Worm (Caenorhabditis elegans) whole organism, L1 larva: ENCODE data around the gene srbc-21.

Experiments used
- C04F5.9 ChIP-seq: sonication (generic microtip); optimal IDR thresholded peaks from 2 replicates; lab custom pipeline; 2016; ENCODE audit warnings: missing genetic modification characterization, missing compliant biosample characterization
- ceh-63 ChIP-seq: fragments of 200-800 bp; sonication (Bioruptor generic); optimal IDR thresholded peaks from 2 replicates; lab custom pipeline; 2018; ENCODE audit warnings: mild to moderate bottlenecking, missing genetic modification characterization, missing compliant biosample characterization
- ceh-82 ChIP-seq, 3 experiments: fragments of 150-350 bp in 1 of 3; sonication (generic microtip) in 2 of 3; optimal IDR thresholded peaks; 2 replicates each; lab custom pipeline; 2014 to 2017; ENCODE audit warnings: missing biosample characterization in 3 of 3, missing genetic modification characterization in 3 of 3
- ces-1 ChIP-seq: fragments of 150-350 bp; optimal IDR thresholded peaks from 2 replicates; lab custom pipeline; 2014; ENCODE audit warnings: missing biosample characterization, missing genetic modification reagents, missing genetic modification characterization
- efl-1 ChIP-seq, 4 experiments: fragments of 150-350 bp; optimal IDR thresholded peaks in 3 of 4; peaks in 1 of 4; 1 replicate in 1 of 4; 2 replicates in 3 of 4; lab custom pipeline; 2014; ENCODE audit warnings: missing biosample characterization in 2 of 4, missing genetic modification characterization in 2 of 4, missing genetic modification reagents in 2 of 4
- efl-3 ChIP-seq: fragments of 200-800 bp; sonication (Bioruptor generic); optimal IDR thresholded peaks from 2 replicates; lab custom pipeline; 2018; ENCODE audit warnings: mild to moderate bottlenecking, missing genetic modification characterization, missing compliant biosample characterization
- fkh-4 ChIP-seq: sonication (generic microtip); optimal IDR thresholded peaks from 2 replicates; lab custom pipeline; 2016; ENCODE audit warnings: missing compliant biosample characterization, missing genetic modification characterization, borderline replicate concordance
- fkh-8 ChIP-seq: sonication (generic microtip); optimal IDR thresholded peaks from 2 replicates; lab custom pipeline; 2016; ENCODE audit warnings: mild to moderate bottlenecking, missing genetic modification characterization, missing compliant biosample characterization
- fos-1 ChIP-seq: fragments of 150-350 bp; optimal IDR thresholded peaks from 2 replicates; lab custom pipeline; 2014; ENCODE audit warnings: missing biosample characterization, missing genetic modification characterization
- grh-1 ChIP-seq: fragments of 200-800 bp; sonication (Bioruptor generic); IDR thresholded peaks from 2 replicates; pipeline ENCODE4 v1.3.6; 2022; ENCODE audit warnings: missing genetic modification reagents, missing genetic modification characterization, missing compliant biosample characterization
- hlh-4 ChIP-seq: sonication (generic microtip); optimal IDR thresholded peaks from 2 replicates; lab custom pipeline; 2016; ENCODE audit warnings: mild to moderate bottlenecking, missing genetic modification characterization, missing compliant biosample characterization
- isw-1 ChIP-seq: fragments of 200-800 bp; sonication (Bioruptor generic); IDR thresholded peaks from 2 replicates; pipeline ENCODE4 v1.3.6; 2022; ENCODE audit warnings: missing genetic modification characterization, missing compliant biosample characterization
- lin-13 ChIP-seq: fragments of 150-350 bp; optimal IDR thresholded peaks from 2 replicates; lab custom pipeline; 2014; ENCODE audit warnings: missing biosample characterization, missing genetic modification reagents, missing genetic modification characterization
- mdl-1 ChIP-seq, 2 experiments: fragments of 150-350 bp; optimal IDR thresholded peaks; 2 replicates each; lab custom pipeline; 2014 to 2017; ENCODE audit warnings: missing biosample characterization in 2 of 2, missing genetic modification characterization in 2 of 2, inconsistent platforms in 1 of 2
- mef-2 ChIP-seq: fragments of 150-350 bp; optimal IDR thresholded peaks from 2 replicates; lab custom pipeline; 2014; ENCODE audit warnings: missing biosample characterization, missing genetic modification characterization
- nhr-11 ChIP-seq: fragments of 150-350 bp; optimal IDR thresholded peaks from 2 replicates; lab custom pipeline; 2014; ENCODE audit warnings: missing biosample characterization, missing genetic modification characterization
- nhr-12 ChIP-seq: sonication (generic microtip); optimal IDR thresholded peaks from 2 replicates; lab custom pipeline; 2017; ENCODE audit warnings: missing biosample characterization, missing genetic modification characterization
- nhr-19 ChIP-seq: fragments of 200-800 bp; sonication (Bioruptor generic); conservative IDR thresholded peaks from 2 replicates; pipeline ENCODE4 v1.3.6; 2022; ENCODE audit warnings: missing genetic modification characterization, missing compliant biosample characterization
- nhr-20 ChIP-seq: sonication (generic microtip); optimal IDR thresholded peaks from 2 replicates; lab custom pipeline; 2016; ENCODE audit warnings: mild to moderate bottlenecking, missing genetic modification characterization, missing compliant biosample characterization
- nhr-237 ChIP-seq: fragments of 150-350 bp; optimal IDR thresholded peaks from 2 replicates; lab custom pipeline; 2014; ENCODE audit warnings: missing biosample characterization, missing genetic modification characterization
- nhr-71 ChIP-seq: sonication (generic microtip); optimal IDR thresholded peaks from 2 replicates; lab custom pipeline; 2016; ENCODE audit warnings: mild to moderate bottlenecking, missing genetic modification characterization, moderate library complexity, missing compliant biosample characterization
- pag-3 ChIP-seq: sonication (generic microtip); optimal IDR thresholded peaks from 2 replicates; lab custom pipeline; 2017; ENCODE audit warnings: missing genetic modification characterization, mild to moderate bottlenecking, missing compliant biosample characterization, antibody characterized with exemption, borderline replicate concordance; ENCODE audit not compliant: insufficient read depth
- pax-3 ChIP-seq: fragments of 200-800 bp; sonication (Bioruptor generic); optimal IDR thresholded peaks from 2 replicates; lab custom pipeline; 2018; ENCODE audit warnings: mild to moderate bottlenecking, missing genetic modification characterization, moderate library complexity, missing compliant biosample characterization
- rnt-1 ChIP-seq: sonication (generic microtip); optimal IDR thresholded peaks from 2 replicates; lab custom pipeline; 2016; ENCODE audit warnings: mild to moderate bottlenecking, missing genetic modification characterization, moderate library complexity, missing compliant biosample characterization
- snpc-4 ChIP-seq: fragments of 150-350 bp; optimal IDR thresholded peaks from 2 replicates; lab custom pipeline; 2014; ENCODE audit warnings: missing biosample characterization, missing genetic modification characterization
- sptf-1 ChIP-seq: fragments of 150-350 bp; optimal IDR thresholded peaks from 2 replicates; lab custom pipeline; 2014; ENCODE audit warnings: missing biosample characterization, missing genetic modification characterization
- tbx-2 ChIP-seq: sonication (generic microtip); optimal IDR thresholded peaks from 2 replicates; lab custom pipeline; 2016; ENCODE audit warnings: missing genetic modification characterization, missing compliant biosample characterization
- unc-130 ChIP-seq: fragments of 150-350 bp; optimal IDR thresholded peaks from 2 replicates; lab custom pipeline; 2017; ENCODE audit warnings: missing biosample characterization, missing genetic modification characterization, inconsistent platforms
- unc-30 ChIP-seq: sonication (generic microtip); optimal IDR thresholded peaks from 2 replicates; lab custom pipeline; 2017; ENCODE audit warnings: missing biosample characterization, missing genetic modification characterization
- unc-62 ChIP-seq: fragments of 150-350 bp; optimal IDR thresholded peaks from 2 replicates; lab custom pipeline; 2014; ENCODE audit warnings: missing biosample characterization, missing genetic modification reagents, missing genetic modification characterization
- unc-86 ChIP-seq: sonication (generic microtip); optimal IDR thresholded peaks from 2 replicates; lab custom pipeline; 2016; ENCODE audit warnings: missing genetic modification characterization, missing compliant biosample characterization
- unc-98 ChIP-seq: fragments of 200-800 bp; sonication (Bioruptor generic); IDR thresholded peaks from 2 replicates; pipeline ENCODE4 v1.3.6; 2022; ENCODE audit warnings: missing genetic modification characterization, missing compliant biosample characterization
- zip-4 ChIP-seq: fragments of 200-800 bp; sonication (Bioruptor generic); optimal IDR thresholded peaks from 2 replicates; lab custom pipeline; 2018; ENCODE audit warnings: mild to moderate bottlenecking, missing genetic modification characterization, moderate library complexity, missing compliant biosample characterization
- ztf-11 ChIP-seq, 2 experiments: sonication (generic microtip); optimal IDR thresholded peaks; 2 replicates each; lab custom pipeline; 2016 to 2017; ENCODE audit warnings: missing genetic modification characterization in 2 of 2, missing biosample characterization in 1 of 2, missing compliant biosample characterization in 1 of 2

Gene srbc-21

DNA sequence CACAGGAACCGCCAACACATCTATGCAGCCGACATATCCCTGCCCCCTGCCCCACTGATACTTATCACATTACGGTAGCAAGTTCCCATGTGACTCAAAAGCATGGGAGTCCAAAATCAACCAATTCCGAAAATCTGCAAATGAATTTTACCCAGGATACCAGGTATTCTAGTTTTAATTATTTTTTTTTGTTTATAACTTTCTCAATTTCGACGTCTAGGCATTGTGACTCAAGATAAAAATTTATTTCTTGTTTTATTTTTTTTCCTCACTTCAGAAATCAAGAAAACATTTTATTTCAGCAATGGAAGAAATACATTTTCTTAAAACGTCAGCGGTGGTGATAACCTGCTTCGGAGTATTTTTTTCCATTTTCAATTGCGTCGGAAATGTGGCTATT is 3.9 kb upstream of the srbc-21 start, which contains the start of gene srbc-24:
Gene srbc-24 (plus strand): TSS at position 301 of the 400 bp plus-strand sequence.
- TF ChIP-seq grh-1 (GFP tag; lab: Robert Waterston, UW) (no peak), snpc-4 (no peak), mef-2 (tag; lab: Kevin White, UChicago) (no peak), nhr-71 (tag; lab: Kevin White, UChicago) (no peak), nhr-237 (no peak)

DNA sequence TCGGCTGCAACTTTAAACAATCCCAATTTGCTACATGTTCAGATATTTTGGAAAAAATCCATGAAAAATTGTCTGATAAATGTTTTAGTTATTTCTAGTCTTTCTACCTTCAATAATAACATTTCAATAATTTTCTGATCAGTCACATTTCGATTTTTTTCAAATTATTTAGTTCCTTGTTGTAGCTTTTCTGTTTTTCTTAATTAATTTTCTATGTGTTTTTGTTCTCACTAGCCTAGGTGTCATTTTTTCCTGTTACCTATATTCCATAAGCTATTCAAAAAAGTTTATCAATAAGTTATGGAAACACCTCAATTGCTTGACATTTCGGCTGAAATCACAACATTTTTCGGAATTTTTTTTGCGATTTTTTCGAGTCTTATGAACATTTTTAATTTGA is 2.1 kb upstream of the srbc-21 start, which contains the start of gene srbc-23:
Gene srbc-23 (plus strand): TSS at position 301 of the 400 bp plus-strand sequence.
- TF ChIP-seq fkh-4 (tag; lab: Kevin White, UChicago) (no peak), nhr-19 (GFP tag; lab: Robert Waterston, UW) (no peak), mdl-1 (tag; optimal IDR thresholded peaks at IDR 0.05; lab: Kevin White, UChicago) (no peak), sptf-1 (tag; lab: Kevin White, UChicago) (no peak), unc-130 (tag; lab: Kevin White, UChicago) (no peak), zip-4 (GFP tag; lab: Kevin White, UChicago) (no peak), efl-3 (GFP tag; lab: Kevin White, UChicago) (no peak), grh-1 (GFP tag; lab: Robert Waterston, UW) (no peak), efl-1 (optimal IDR thresholded peaks at IDR 0.05; lab: Kevin White, UChicago) (no peak), efl-1 (GFP tag; optimal IDR thresholded peaks at IDR 0.05 in 1 of 2; lab: Kevin White, UChicago) (no peak), fkh-8 (tag; lab: Kevin White, UChicago) (no peak), tbx-2 (tag; lab: Kevin White, UChicago) (no peak)
- TF ChIP-seq, all 84 proteins: peak for 0

DNA sequence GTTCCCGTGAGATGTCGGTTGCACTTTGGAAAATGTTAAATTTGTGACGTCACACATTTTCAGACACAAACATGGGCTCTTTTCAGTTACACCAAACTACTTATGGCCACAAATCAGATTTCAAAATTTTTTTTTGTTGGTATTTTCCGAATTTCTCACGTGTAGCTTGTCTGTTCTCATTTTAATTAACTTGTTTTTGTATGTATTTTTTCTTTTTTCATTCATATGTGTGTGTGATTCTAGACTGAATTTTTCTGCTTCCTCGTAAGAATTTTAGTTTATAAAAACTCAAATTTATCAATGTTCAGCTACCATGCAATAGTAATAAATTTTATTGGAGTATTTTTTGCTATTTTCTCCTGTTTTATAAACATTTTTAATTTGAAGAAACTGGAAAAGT is 1.5 kb downstream of the srbc-21 start, which contains the start of gene srbc-22:
Gene srbc-22 (plus strand): TSS at position 301 of the 400 bp plus-strand sequence.
- TF ChIP-seq ztf-11 (tag; optimal IDR thresholded peaks at IDR 0.05; lab: Kevin White, UChicago) = no peak
- TF ChIP-seq pax-3 (tag; lab: Kevin White, UChicago) = no peak
- no peak for TF ChIP-seq rnt-1 (tag; lab: Kevin White, UChicago)
- no peak for TF ChIP-seq ces-1 (GFP tag; lab: Kevin White, UChicago)
- no peak for TF ChIP-seq unc-62
- no peak for TF ChIP-seq nhr-12 (tag; lab: Kevin White, UChicago)
- no peak for TF ChIP-seq lin-13 (GFP tag; lab: Kevin White, UChicago)
- no peak for TF ChIP-seq efl-3 (GFP tag; lab: Kevin White, UChicago)

- TF ChIP-seq hlh-4 (tag; lab: Kevin White, UChicago) (no peak), unc-86 (tag; lab: Kevin White, UChicago) (no peak), unc-62 (no peak), sptf-1 (tag; lab: Kevin White, UChicago) (no peak), C04F5.9 (tag; lab: Kevin White, UChicago) (no peak), zip-4 (GFP tag; lab: Kevin White, UChicago) (no peak), ztf-11 (tag; optimal IDR thresholded peaks at IDR 0.05; lab: Kevin White, UChicago) (no peak), unc-30 (tag; lab: Kevin White, UChicago) (no peak), isw-1 (GFP tag; lab: Robert Waterston, UW) (no peak), ceh-82 (tag; optimal IDR thresholded peaks at IDR 0.05; lab: Kevin White, UChicago) (no peak), unc-98 (GFP tag; lab: Robert Waterston, UW) (no peak), nhr-11 (no peak), lin-13 (GFP tag; lab: Kevin White, UChicago) (no peak), ceh-63 (GFP tag; lab: Kevin White, UChicago) (no peak), pag-3 (tag; lab: Kevin White, UChicago) (no peak), nhr-20 (tag; lab: Kevin White, UChicago) (no peak), fos-1 (no peak)
These were observed 4.0 kb downstream of the srbc-21 start, which contains the start of gene C45H4.14 for ce11 chrV:2159331-2159730. TSS of gene C45H4.14 (minus strand) at chrV:2159431.
